Fruit fly (Drosophila melanogaster) whole organism, prepupa: Measurements from ENCODE around the gene Cpr64Ab.

Experiments
- Blimp-1 ChIP-seq: fragments of 200-800 bp; sonication (Bioruptor generic); optimal IDR thresholded peaks from 3 replicates; lab custom pipeline; 2017; ENCODE audit warnings: missing biosample characterization, missing genetic modification characterization, mild to moderate bottlenecking, moderate library complexity, missing genetic modification reagents
- CG11902 ChIP-seq: fragments of 200-800 bp; sonication (Bioruptor generic); optimal IDR thresholded peaks from 3 replicates; lab custom pipeline; 2016; ENCODE audit warnings: missing biosample characterization, missing genetic modification characterization
- CG15336 ChIP-seq: fragments of 200-800 bp; sonication (Bioruptor generic); IDR thresholded peaks from 2 replicates; pipeline ENCODE4 v1.3.6; 2022; ENCODE audit warnings: missing biosample characterization, missing genetic modification characterization
- CG3032 ChIP-seq: fragments of 200-800 bp; optimal IDR thresholded peaks from 2 replicates; lab custom pipeline; 2019; ENCODE audit warnings: missing biosample characterization, mild to moderate bottlenecking, missing genetic modification characterization, moderate library complexity
- CG31627 ChIP-seq: fragments of 200-800 bp; sonication (Bioruptor generic); optimal IDR thresholded peaks from 3 replicates; lab custom pipeline; 2016; ENCODE audit warnings: missing biosample characterization, missing genetic modification characterization
- CG6792 ChIP-seq: fragments of 200-800 bp; sonication (Bioruptor generic); optimal IDR thresholded peaks from 3 replicates; lab custom pipeline; 2016; ENCODE audit warnings: missing biosample characterization, missing genetic modification characterization
- CG8632 ChIP-seq: fragments of 200-800 bp; sonication (Bioruptor generic); optimal IDR thresholded peaks from 3 replicates; lab custom pipeline; 2016; ENCODE audit warnings: missing biosample characterization, missing genetic modification characterization
- Eip75B ChIP-seq: fragments of 200-800 bp; sonication (Bioruptor generic); optimal IDR thresholded peaks from 3 replicates; lab custom pipeline; 2016; ENCODE audit warnings: missing biosample characterization, missing genetic modification characterization
- Ets96B ChIP-seq: fragments of 200-800 bp; optimal IDR thresholded peaks from 2 replicates; lab custom pipeline; 2019; ENCODE audit warnings: missing biosample characterization, mild to moderate bottlenecking, missing genetic modification characterization, moderate library complexity
- Gug ChIP-seq: fragments of 200-800 bp; sonication (Bioruptor generic); IDR thresholded peaks from 2 replicates; pipeline ENCODE4 v1.3.6; 2022; ENCODE audit warnings: missing biosample characterization, missing genetic modification characterization
- Lpt ChIP-seq: fragments of 200-800 bp; sonication (Bioruptor generic); optimal IDR thresholded peaks from 3 replicates; lab custom pipeline; 2016; ENCODE audit warnings: missing biosample characterization, missing genetic modification characterization
- OdsH ChIP-seq: fragments of 200-800 bp; sonication (Bioruptor generic); optimal IDR thresholded peaks from 3 replicates; lab custom pipeline; 2016; ENCODE audit warnings: missing biosample characterization, missing genetic modification characterization
- Sox14 ChIP-seq: fragments of 200-800 bp; sonication (Bioruptor generic); optimal IDR thresholded peaks from 3 replicates; lab custom pipeline; 2016; ENCODE audit warnings: missing biosample characterization, missing genetic modification characterization

dm6 chr3L:4209731-4210130 is 1.6 kb downstream of the Cpr64Ab start:
- TF ChIP-seq Gug (GFP tag; lab: Robert Waterston, UW) (peak; percentile 47), CG6792 (GFP tag; lab: Kevin White, UChicago) (no peak), CG8632 (GFP tag; lab: Kevin White, UChicago) (no peak), Lpt (GFP tag; lab: Kevin White, UChicago) (no peak), CG11902 (no peak), CG15336 (GFP tag; lab: Robert Waterston, UW) (no peak), Ets96B (tag; lab: Kevin White, UChicago) (no peak), Sox14 (GFP tag; lab: Kevin White, UChicago) (no peak), OdsH (GFP tag; lab: Kevin White, UChicago) (no peak), CG3032 (tag; lab: Kevin White, UChicago) (no peak), CG31627 (GFP tag; lab: Kevin White, UChicago) (no peak), Eip75B (GFP tag; lab: Kevin White, UChicago) (no peak), Blimp-1 (GFP tag; lab: Kevin White, UChicago) (no peak)
